Worm (Caenorhabditis elegans): ENCODE measurements around the gene cdc-25.2.

The cdc-25.2 gene

DNA sequence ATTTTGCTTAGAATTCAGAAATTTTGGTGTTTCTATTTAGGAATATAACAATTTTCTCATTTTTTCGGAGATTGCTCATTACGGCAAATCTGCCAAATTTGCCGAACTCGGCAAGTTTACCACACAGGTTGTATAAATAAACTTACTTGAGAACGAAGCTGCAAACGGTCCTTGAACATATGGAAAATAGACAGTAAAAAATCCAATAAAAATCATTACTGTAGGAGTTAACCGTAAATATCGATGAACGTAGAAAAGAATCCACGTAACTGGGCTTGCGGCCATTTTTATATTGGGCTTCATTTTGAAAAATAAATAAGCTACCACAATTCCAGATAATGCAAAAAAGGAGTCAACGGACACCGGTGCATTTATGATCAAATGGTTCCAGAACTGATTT is 26.6 kb upstream of the cdc-25.2 start:
- TF ChIP-seq F55B11.4 (tag; optimal IDR thresholded peaks at IDR 0.05; ENCODE audit: borderline replicate concordance, insufficient read depth) (no peak), F39B2.1 (GFP tag; IDR thresholded peaks at IDR 0.05) (no peak), snpc-4 (GFP tag; optimal IDR thresholded peaks at IDR 0.05) (no peak), snpc-4 (tag; optimal IDR thresholded peaks at IDR 0.05) (no peak), D2030.7 (GFP tag; IDR thresholded peaks at IDR 0.05) (no peak), tbx-9 (tag; optimal IDR thresholded peaks at IDR 0.05; ENCODE audit: borderline replicate concordance) (no peak), zim-3 (tag; optimal IDR thresholded peaks at IDR 0.05) (no peak), him-1 (tag; optimal IDR thresholded peaks at IDR 0.05) (no peak), rec-8 (tag; optimal IDR thresholded peaks at IDR 0.05) (no peak), mcd-1 (GFP tag; IDR thresholded peaks at IDR 0.05) (no peak), die-1 (tag; optimal IDR thresholded peaks at IDR 0.05) (no peak), madf-8 (GFP tag; conservative IDR thresholded peaks at IDR 0.05) (no peak), snpc-1.1 (tag; optimal IDR thresholded peaks at IDR 0.05; ENCODE audit: insufficient read depth) (no peak), ztf-18 (tag; optimal IDR thresholded peaks at IDR 0.05) (no peak), ceh-100 (GFP tag; IDR thresholded peaks at IDR 0.05) (no peak), unc-130 (GFP tag; optimal IDR thresholded peaks at IDR 0.05) (no peak)

DNA sequence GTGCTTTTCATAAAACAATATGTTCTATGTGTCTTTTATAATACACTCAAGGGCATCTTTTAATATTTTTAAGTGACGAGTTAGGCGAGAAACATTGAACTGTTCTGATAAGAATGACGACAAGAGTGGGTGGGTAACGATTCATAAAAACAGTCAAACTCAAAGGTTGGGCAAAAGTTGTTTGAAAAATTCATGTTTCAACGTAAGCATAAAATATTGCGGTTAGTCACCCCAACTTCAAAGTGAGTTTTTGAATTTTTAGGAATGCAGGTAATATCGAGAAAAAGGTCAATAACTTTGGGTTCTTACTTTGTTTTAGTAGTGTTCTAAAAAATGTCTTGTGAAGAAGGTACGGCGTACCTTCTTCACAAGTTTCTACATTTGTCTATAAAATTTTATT is 25.1 kb upstream of the cdc-25.2 start, which contains the start of gene oac-31:
TSS of gene oac-31 (minus strand) at position 101 of the 400 bp plus-strand sequence.
- TF ChIP-seq madf-10 (tag; optimal IDR thresholded peaks at IDR 0.05) (no peak), rcor-1 (GFP tag; IDR thresholded peaks at IDR 0.05) (no peak), repo-1 (tag; optimal IDR thresholded peaks at IDR 0.05) (no peak), madf-6 (GFP tag; IDR thresholded peaks at IDR 0.05) (no peak), dpl-1 (GFP tag; optimal IDR thresholded peaks at IDR 0.05) (no peak), let-526 (GFP tag; IDR thresholded peaks at IDR 0.05) (no peak), nhr-80 (tag; optimal IDR thresholded peaks at IDR 0.05) (no peak), nfya-1 (tag; optimal IDR thresholded peaks at IDR 0.05; ENCODE audit: borderline replicate concordance, insufficient read depth) (no peak), akir-1 (GFP tag; optimal IDR thresholded peaks at IDR 0.05) (no peak), F57C9.4 (tag; optimal IDR thresholded peaks at IDR 0.05) (no peak), hmg-20 (GFP tag; IDR thresholded peaks at IDR 0.05) (no peak), efl-1 (GFP tag; optimal IDR thresholded peaks at IDR 0.05) (no peak), C06A6.2 (GFP tag; conservative IDR thresholded peaks at IDR 0.05) (no peak), ceh-79 (tag; optimal IDR thresholded peaks at IDR 0.05) (no peak), unc-62 (GFP tag; optimal IDR thresholded peaks at IDR 0.05) (no peak)

DNA sequence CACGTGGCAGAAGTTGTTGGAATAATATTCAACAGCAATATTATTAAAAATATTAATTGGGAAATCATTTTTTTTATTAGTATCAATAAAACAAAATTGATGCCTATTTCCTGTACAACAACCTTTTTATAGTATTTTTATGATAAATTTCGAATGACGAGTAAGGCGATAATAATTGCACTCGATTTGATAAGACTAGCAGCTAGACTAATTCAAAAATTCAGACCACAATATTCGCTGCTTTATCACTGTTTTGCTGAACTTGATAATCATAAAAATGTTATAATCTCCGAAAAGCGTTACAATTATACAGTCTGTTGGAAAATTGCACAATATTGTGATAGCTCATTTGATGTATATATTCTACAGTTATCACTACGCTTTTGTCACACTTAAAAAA is 21.2 kb upstream of the cdc-25.2 start, which contains the start of gene oac-32:
TSS of gene oac-32 (minus strand) at position 90 of the 400 bp plus-strand sequence.
- TF ChIP-seq dpl-1 (GFP tag; optimal IDR thresholded peaks at IDR 0.05) (no peak), chd-7 (tag; optimal IDR thresholded peaks at IDR 0.05) (no peak), B0261.1 (tag; optimal IDR thresholded peaks at IDR 0.05) (no peak), Y79H2A.3 (GFP tag; conservative IDR thresholded peaks at IDR 0.05) (no peak), hlh-12 (tag; optimal IDR thresholded peaks at IDR 0.05) (no peak), ccch-3 (GFP tag; optimal IDR thresholded peaks at IDR 0.05) (no peak), mxl-1 (tag; optimal IDR thresholded peaks at IDR 0.05) (no peak)
